Worm (Caenorhabditis elegans): ENCODE measurements around the gene F44B9.8.

DNA sequence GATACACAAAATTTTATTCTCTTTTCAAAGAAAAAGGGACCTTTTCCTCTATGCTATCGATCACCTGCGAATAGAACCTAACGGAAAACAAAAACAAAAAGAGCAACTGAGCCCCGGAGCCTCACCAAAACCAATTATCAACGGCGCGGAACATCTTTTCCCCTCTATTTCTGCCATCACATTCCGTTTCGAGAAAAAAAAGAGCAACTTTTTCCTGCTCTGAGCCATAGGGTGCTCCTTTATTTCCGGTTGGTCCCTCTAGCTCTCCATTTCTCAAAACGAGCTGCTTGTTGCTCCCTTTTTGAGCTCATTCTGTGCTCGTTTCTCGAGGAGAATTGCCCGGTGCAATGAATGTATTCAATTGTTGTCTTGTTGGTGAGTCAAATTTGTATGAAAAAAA is 49.8 kb downstream of the F44B9.8 start, which contains the start of gene clp-1:
- TF ChIP-seq W03F9.2 (tag; optimal IDR thresholded peaks at IDR 0.05) (no peak), him-1 (tag; optimal IDR thresholded peaks at IDR 0.05) (no peak), dao-5 (tag; optimal IDR thresholded peaks at IDR 0.05) (no peak)

Measured in whole organism, L4/young adult.